Worm (Caenorhabditis elegans) whole organism, L1 larva: Measurements from ENCODE around the gene eral-1.

Experiments used
- C04F5.9 ChIP-seq: sonication (generic microtip); optimal IDR thresholded peaks from 2 replicates; lab custom pipeline; 2016; ENCODE audit warnings: missing genetic modification characterization, missing compliant biosample characterization
- C16A3.4 ChIP-seq: fragments of 150-350 bp; optimal IDR thresholded peaks from 2 replicates; lab custom pipeline; 2014; ENCODE audit warnings: missing biosample characterization, missing genetic modification characterization
- C34B4.2 ChIP-seq: sonication (generic microtip); optimal IDR thresholded peaks from 2 replicates; lab custom pipeline; 2017; ENCODE audit warnings: mild to moderate bottlenecking, missing genetic modification characterization, missing compliant biosample characterization
- F16B12.6 ChIP-seq: fragments of 150-350 bp; optimal IDR thresholded peaks from 2 replicates; lab custom pipeline; 2014; ENCODE audit warnings: missing biosample characterization, missing genetic modification characterization
- Y116A8C.19 ChIP-seq: sonication (generic microtip); optimal IDR thresholded peaks from 2 replicates; lab custom pipeline; 2016; ENCODE audit warnings: missing compliant biosample characterization, missing genetic modification characterization, borderline replicate concordance
- alr-1 ChIP-seq: fragments of 200-800 bp; sonication (Bioruptor generic); optimal IDR thresholded peaks from 2 replicates; lab custom pipeline; 2018; ENCODE audit warnings: borderline replicate concordance, mild to moderate bottlenecking, missing genetic modification characterization, missing compliant biosample characterization
- blmp-1 ChIP-seq: fragments of 150-350 bp; optimal IDR thresholded peaks from 2 replicates; lab custom pipeline; 2014; ENCODE audit warnings: missing biosample characterization, missing genetic modification characterization
- ceh-63 ChIP-seq: fragments of 200-800 bp; sonication (Bioruptor generic); optimal IDR thresholded peaks from 2 replicates; lab custom pipeline; 2018; ENCODE audit warnings: mild to moderate bottlenecking, missing genetic modification characterization, missing compliant biosample characterization
- ceh-82 ChIP-seq, 3 experiments: fragments of 150-350 bp in 1 of 3; sonication (generic microtip) in 2 of 3; optimal IDR thresholded peaks; 2 replicates each; lab custom pipeline; 2014 to 2017; ENCODE audit warnings: missing biosample characterization in 3 of 3, missing genetic modification characterization in 3 of 3
- ces-1 ChIP-seq: fragments of 150-350 bp; optimal IDR thresholded peaks from 2 replicates; lab custom pipeline; 2014; ENCODE audit warnings: missing biosample characterization, missing genetic modification reagents, missing genetic modification characterization
- dpl-1 ChIP-seq, 3 experiments: fragments of 150-350 bp in 2 of 3; sonication (generic microtip) in 1 of 3; optimal IDR thresholded peaks; 2 replicates each; lab custom pipeline; 2014 to 2017; ENCODE audit warnings: missing biosample characterization in 3 of 3, missing genetic modification characterization in 3 of 3, missing genetic modification reagents in 3 of 3
- dsc-1 ChIP-seq: sonication (generic microtip); optimal IDR thresholded peaks from 2 replicates; lab custom pipeline; 2016; ENCODE audit warnings: mild to moderate bottlenecking, missing genetic modification characterization, missing compliant biosample characterization
- efl-1 ChIP-seq, 4 experiments: fragments of 150-350 bp; optimal IDR thresholded peaks in 3 of 4; peaks in 1 of 4; 1 replicate in 1 of 4; 2 replicates in 3 of 4; lab custom pipeline; 2014; ENCODE audit warnings: missing biosample characterization in 2 of 4, missing genetic modification characterization in 2 of 4, missing genetic modification reagents in 2 of 4
- efl-3 ChIP-seq: fragments of 200-800 bp; sonication (Bioruptor generic); optimal IDR thresholded peaks from 2 replicates; lab custom pipeline; 2018; ENCODE audit warnings: mild to moderate bottlenecking, missing genetic modification characterization, missing compliant biosample characterization
- elt-3 ChIP-seq, 6 experiments: fragments of 150-350 bp in 1 of 6; sonication (generic microtip); optimal IDR thresholded peaks; 2 replicates each; lab custom pipeline; 2017 to 2018; ENCODE audit warnings: missing biosample characterization in 6 of 6, missing genetic modification characterization in 6 of 6, inconsistent platforms in 1 of 6
- fkh-10 ChIP-seq: sonication (generic microtip); optimal IDR thresholded peaks from 2 replicates; lab custom pipeline; 2017; ENCODE audit warnings: missing biosample characterization, missing genetic modification reagents, missing genetic modification characterization
- fkh-4 ChIP-seq: sonication (generic microtip); optimal IDR thresholded peaks from 2 replicates; lab custom pipeline; 2016; ENCODE audit warnings: missing compliant biosample characterization, missing genetic modification characterization, borderline replicate concordance
- grh-1 ChIP-seq: fragments of 200-800 bp; sonication (Bioruptor generic); IDR thresholded peaks from 2 replicates; pipeline ENCODE4 v1.3.6; 2022; ENCODE audit warnings: missing genetic modification reagents, missing genetic modification characterization, missing compliant biosample characterization
- irx-1 ChIP-seq: sonication (generic microtip); optimal IDR thresholded peaks from 2 replicates; lab custom pipeline; 2016; ENCODE audit warnings: missing genetic modification characterization, missing compliant biosample characterization
- jun-1 ChIP-seq: fragments of 150-350 bp; optimal IDR thresholded peaks from 2 replicates; lab custom pipeline; 2014; ENCODE audit warnings: missing biosample characterization, missing genetic modification reagents, missing genetic modification characterization
- lin-13 ChIP-seq: fragments of 150-350 bp; optimal IDR thresholded peaks from 2 replicates; lab custom pipeline; 2014; ENCODE audit warnings: missing biosample characterization, missing genetic modification reagents, missing genetic modification characterization
- lin-14 ChIP-seq: fragments of 200-800 bp; sonication (Bioruptor generic); optimal IDR thresholded peaks from 2 replicates; lab custom pipeline; 2018; ENCODE audit warnings: mild to moderate bottlenecking, missing genetic modification characterization, moderate library complexity, missing compliant biosample characterization
- lin-15B ChIP-seq: fragments of 150-350 bp; sonication (generic microtip); optimal IDR thresholded peaks from 3 replicates; lab custom pipeline; 2014; ENCODE audit warnings: missing biosample characterization, missing genetic modification characterization
- lin-35 ChIP-seq, 2 experiments: fragments of 150-350 bp; optimal IDR thresholded peaks; 2 replicates each; lab custom pipeline; 2014; ENCODE audit warnings: missing biosample characterization in 2 of 2, missing genetic modification characterization in 2 of 2, missing genetic modification reagents in 2 of 2
- lsy-2 ChIP-seq, 2 experiments: fragments of 150-350 bp; optimal IDR thresholded peaks; 2 replicates each; lab custom pipeline; 2014; ENCODE audit warnings: missing biosample characterization in 2 of 2, missing genetic modification characterization in 2 of 2
- mdl-1 ChIP-seq, 2 experiments: fragments of 150-350 bp; optimal IDR thresholded peaks; 2 replicates each; lab custom pipeline; 2014 to 2017; ENCODE audit warnings: missing biosample characterization in 2 of 2, missing genetic modification characterization in 2 of 2, inconsistent platforms in 1 of 2
- mep-1 ChIP-seq: fragments of 150-350 bp; optimal IDR thresholded peaks from 2 replicates; lab custom pipeline; 2014; ENCODE audit warnings: missing biosample characterization, missing genetic modification characterization
- nhr-19 ChIP-seq: fragments of 200-800 bp; sonication (Bioruptor generic); conservative IDR thresholded peaks from 2 replicates; pipeline ENCODE4 v1.3.6; 2022; ENCODE audit warnings: missing genetic modification characterization, missing compliant biosample characterization
- nhr-20 ChIP-seq: sonication (generic microtip); optimal IDR thresholded peaks from 2 replicates; lab custom pipeline; 2016; ENCODE audit warnings: mild to moderate bottlenecking, missing genetic modification characterization, missing compliant biosample characterization
- nhr-28 ChIP-seq: fragments of 150-350 bp; optimal IDR thresholded peaks from 2 replicates; lab custom pipeline; 2014; ENCODE audit warnings: missing biosample characterization, missing genetic modification characterization
- nhr-47 ChIP-seq: sonication (generic microtip); optimal IDR thresholded peaks from 2 replicates; lab custom pipeline; 2016; ENCODE audit warnings: mild to moderate bottlenecking, missing genetic modification characterization, moderate library complexity, missing compliant biosample characterization
- nhr-71 ChIP-seq: sonication (generic microtip); optimal IDR thresholded peaks from 2 replicates; lab custom pipeline; 2016; ENCODE audit warnings: mild to moderate bottlenecking, missing genetic modification characterization, moderate library complexity, missing compliant biosample characterization
- nhr-77 ChIP-seq: fragments of 150-350 bp; optimal IDR thresholded peaks from 2 replicates; lab custom pipeline; 2014; ENCODE audit warnings: missing biosample characterization, missing genetic modification characterization
- nhr-85 ChIP-seq: sonication (generic microtip); peaks from one replicate; lab custom pipeline; 2016; ENCODE audit warnings: missing genetic modification characterization, inconsistent platforms, missing compliant biosample characterization
- nhr-90 ChIP-seq: sonication (generic microtip); optimal IDR thresholded peaks from 2 replicates; lab custom pipeline; 2016; ENCODE audit warnings: mild to moderate bottlenecking, missing genetic modification characterization, missing compliant biosample characterization; ENCODE audit not compliant: poor library complexity
- rnt-1 ChIP-seq: sonication (generic microtip); optimal IDR thresholded peaks from 2 replicates; lab custom pipeline; 2016; ENCODE audit warnings: mild to moderate bottlenecking, missing genetic modification characterization, moderate library complexity, missing compliant biosample characterization
- snu-23 ChIP-seq: sonication (generic microtip); optimal IDR thresholded peaks from 2 replicates; lab custom pipeline; 2016; ENCODE audit warnings: missing genetic modification characterization, missing compliant biosample characterization
- sptf-1 ChIP-seq: fragments of 150-350 bp; optimal IDR thresholded peaks from 2 replicates; lab custom pipeline; 2014; ENCODE audit warnings: missing biosample characterization, missing genetic modification characterization
- swsn-7 ChIP-seq: sonication (generic microtip); optimal IDR thresholded peaks from 2 replicates; lab custom pipeline; 2016; ENCODE audit warnings: missing genetic modification characterization, missing compliant biosample characterization
- tlp-1 ChIP-seq: fragments of 150-350 bp; optimal IDR thresholded peaks from 2 replicates; lab custom pipeline; 2014; ENCODE audit warnings: missing biosample characterization, missing genetic modification characterization
- unc-130 ChIP-seq: fragments of 150-350 bp; optimal IDR thresholded peaks from 2 replicates; lab custom pipeline; 2017; ENCODE audit warnings: missing biosample characterization, missing genetic modification characterization, inconsistent platforms
- unc-30 ChIP-seq: sonication (generic microtip); optimal IDR thresholded peaks from 2 replicates; lab custom pipeline; 2017; ENCODE audit warnings: missing biosample characterization, missing genetic modification characterization
- unc-62 ChIP-seq: fragments of 150-350 bp; optimal IDR thresholded peaks from 2 replicates; lab custom pipeline; 2014; ENCODE audit warnings: missing biosample characterization, missing genetic modification reagents, missing genetic modification characterization
- unc-86 ChIP-seq: sonication (generic microtip); optimal IDR thresholded peaks from 2 replicates; lab custom pipeline; 2016; ENCODE audit warnings: missing genetic modification characterization, missing compliant biosample characterization
- unc-98 ChIP-seq: fragments of 200-800 bp; sonication (Bioruptor generic); IDR thresholded peaks from 2 replicates; pipeline ENCODE4 v1.3.6; 2022; ENCODE audit warnings: missing genetic modification characterization, missing compliant biosample characterization
- vab-15 ChIP-seq: sonication (generic microtip); optimal IDR thresholded peaks from 2 replicates; lab custom pipeline; 2017; ENCODE audit warnings: missing genotype, mild to moderate bottlenecking, missing genetic modification characterization, missing compliant biosample characterization
- zip-4 ChIP-seq: fragments of 200-800 bp; sonication (Bioruptor generic); optimal IDR thresholded peaks from 2 replicates; lab custom pipeline; 2018; ENCODE audit warnings: mild to moderate bottlenecking, missing genetic modification characterization, moderate library complexity, missing compliant biosample characterization
- ztf-4 ChIP-seq: fragments of 150-350 bp; optimal IDR thresholded peaks from 2 replicates; lab custom pipeline; 2014; ENCODE audit warnings: missing biosample characterization, missing genetic modification characterization

Gene eral-1

ce11 chrII:9573412-9573811, 16.2 kb downstream of the eral-1 start:
- TF ChIP-seq zip-4 (no peak), grh-1 (GFP tag; lab: Robert Waterston, UW) (peak; percentile 47; the same call in 1 of the 2 replicates), elt-3 (tag; optimal IDR thresholded peaks at IDR 0.05; lab: Kevin White, UChicago) (peak in 1 of 6 experiments; percentile 52), nhr-19 (0 out of 2 replicates have a peak, but pooled peaks have one; percentile 12), lin-35 (GFP tag; optimal IDR thresholded peaks at IDR 0.05; lab: Kevin White, UChicago) (peak in 1 of 2 experiments; percentile 24), Y116A8C.19 (no peak), snu-23 (peak; percentile 71), lin-14 (GFP tag; lab: Kevin White, UChicago) (peak; percentile 67), nhr-28 (tag; lab: Kevin White, UChicago) (no peak), lin-15B (tag; lab: Kevin White, UChicago) (no peak), nhr-71 (tag; lab: Kevin White, UChicago) (peak; percentile 25), tlp-1 (tag; lab: Kevin White, UChicago) (no peak), sptf-1 (tag; lab: Kevin White, UChicago) (no peak), efl-1 (optimal IDR thresholded peaks at IDR 0.05; lab: Kevin White, UChicago) (no peak), efl-1 (GFP tag; optimal IDR thresholded peaks at IDR 0.05 in 1 of 2; lab: Kevin White, UChicago) (peak in 1 of 2 experiments; percentile 59), C16A3.4 (tag; lab: Kevin White, UChicago) (no peak), blmp-1 (peak; percentile 54), ceh-63 (no peak), nhr-90 (tag; lab: Kevin White, UChicago) (peak; percentile 51), C34B4.2 (no peak), nhr-20 (tag; lab: Kevin White, UChicago) (peak; percentile 72), efl-3 (no peak), lsy-2 (tag; optimal IDR thresholded peaks at IDR 0.05; lab: Kevin White, UChicago) (peak in 1 of 2 experiments; percentile 32), nhr-85 (peak; percentile 80), mep-1 (peak; percentile 2), swsn-7 (peak; percentile 6)
- TF ChIP-seq, all 84 proteins: peak for 15

- TF ChIP-seq grh-1 (GFP tag; lab: Robert Waterston, UW) (no peak), dpl-1 (GFP tag; optimal IDR thresholded peaks at IDR 0.05; lab: Kevin White, UChicago) (peak in 2 of 3 experiments; percentile 6 to 27), dsc-1 (tag; lab: Kevin White, UChicago) (peak; percentile 23), nhr-71 (tag; lab: Kevin White, UChicago) (peak; percentile 55), C04F5.9 (tag; lab: Kevin White, UChicago) (no peak), lsy-2 (tag; optimal IDR thresholded peaks at IDR 0.05; lab: Kevin White, UChicago) (peak; percentile 6 to 53), F16B12.6 (tag; lab: Kevin White, UChicago) (no peak), lin-35 (GFP tag; optimal IDR thresholded peaks at IDR 0.05; lab: Kevin White, UChicago) (peak; percentile 11 to 54), mep-1 (peak; percentile 36), elt-3 (tag; optimal IDR thresholded peaks at IDR 0.05; lab: Kevin White, UChicago) (peak in 1 of 6 experiments; percentile 17), snu-23 (peak; percentile 53), unc-30 (tag; lab: Kevin White, UChicago) (no peak), fkh-10 (GFP tag; lab: Kevin White, UChicago) (no peak), mdl-1 (tag; optimal IDR thresholded peaks at IDR 0.05; lab: Kevin White, UChicago) (peak in 1 of 2 experiments; percentile 13), Y116A8C.19 (no peak), fkh-4 (no peak), efl-1 (optimal IDR thresholded peaks at IDR 0.05; lab: Kevin White, UChicago) (peak; percentile 21 to 28), efl-1 (GFP tag; optimal IDR thresholded peaks at IDR 0.05 in 1 of 2; lab: Kevin White, UChicago) (peak; percentile 4 to 95), rnt-1 (peak; percentile 56), unc-98 (no peak), alr-1 (tag; lab: Kevin White, UChicago) (no peak), ztf-4 (tag; lab: Kevin White, UChicago) (no peak), irx-1 (no peak), C16A3.4 (tag; lab: Kevin White, UChicago) (peak; percentile 61), lin-13 (GFP tag; lab: Kevin White, UChicago) (peak; percentile 7), nhr-19 (0 out of 2 replicates have a peak, but pooled peaks have one; percentile 25), unc-130 (tag; lab: Kevin White, UChicago) (peak; percentile 12), unc-86 (tag; lab: Kevin White, UChicago) (no peak), ces-1 (no peak), nhr-85 (peak; percentile 86), ceh-63 (no peak), nhr-77 (tag; lab: Kevin White, UChicago) (peak; percentile 17), zip-4 (no peak), swsn-7 (peak; percentile 26), vab-15 (no peak), jun-1 (tag; lab: Kevin White, UChicago) (peak; percentile 6), unc-62 (GFP tag; lab: Kevin White, UChicago) (no peak), nhr-47 (peak; percentile 49), ceh-82 (tag; optimal IDR thresholded peaks at IDR 0.05; lab: Kevin White, UChicago) (peak in 1 of 3 experiments; percentile 12)
Measured at ce11 chrII:9566045-9566444, 23.5 kb downstream of the eral-1 start.
